Worm (Caenorhabditis elegans): ENCODE results near the gene nspb-3.

- TF ChIP-seq T22C8.4 (GFP tag; IDR thresholded peaks at IDR 0.05) (no peak), flt-1 (GFP tag; IDR thresholded peaks at IDR 0.05) (0 out of 2 replicates have a peak, but pooled peaks have one; percentile 19), ztf-29 (GFP tag; IDR thresholded peaks at IDR 0.05) (no peak), ref-1 (GFP tag; conservative IDR thresholded peaks at IDR 0.05) (no peak), tab-1 (GFP tag; IDR thresholded peaks at IDR 0.05) (no peak), cog-1 (tag; optimal IDR thresholded peaks at IDR 0.05) (peak; percentile 19), med-1 (GFP tag; optimal IDR thresholded peaks at IDR 0.05; ENCODE audit: insufficient read depth) (no peak), klf-2 (GFP tag; conservative IDR thresholded peaks at IDR 0.05) (no peak)
These were observed 9.3 kb downstream of the nspb-3 start, which contains the start of the genes F38A5.2 and dnj-11 for ce11 chrIV:6585397-6585921.

All from whole organism, midembryonic.